Worm (Caenorhabditis elegans): Measurements from ENCODE around the gene ttr-16.

ttr-16 gene

ce11 chrIV:11089527-11089926, 25.6 kb upstream of the ttr-16 start, which contains the start of gene M7.7:
M7.7 (plus strand) TSS chrIV:11089827.
- TF ChIP-seq daf-12 (tag; optimal IDR thresholded peaks at IDR 0.05) (no peak), sea-2 (GFP tag; optimal IDR thresholded peaks at IDR 0.05) (no peak), nhr-23 (tag; optimal IDR thresholded peaks at IDR 0.05) (no peak), mml-1 (tag; optimal IDR thresholded peaks at IDR 0.05) (no peak), egl-5 (tag; optimal IDR thresholded peaks at IDR 0.05) (no peak), zag-1 (tag; optimal IDR thresholded peaks at IDR 0.05) (no peak), elt-3 (tag; optimal IDR thresholded peaks at IDR 0.05) (no peak), aly-2 (tag; optimal IDR thresholded peaks at IDR 0.05) (no peak), tbx-2 (tag; optimal IDR thresholded peaks at IDR 0.05) (no peak), nhr-12 (tag; optimal IDR thresholded peaks at IDR 0.05) (no peak), ztf-11 (tag; optimal IDR thresholded peaks at IDR 0.05) (no peak)

- TF ChIP-seq eor-1 (tag; optimal IDR thresholded peaks at IDR 0.05) (no peak), ceh-9 (tag; optimal IDR thresholded peaks at IDR 0.05) (no peak), tbx-2 (tag; optimal IDR thresholded peaks at IDR 0.05) (no peak), ama-1 (optimal IDR thresholded peaks at IDR 0.05) (no peak), elt-1 (tag; optimal IDR thresholded peaks at IDR 0.05) (no peak), ZK546.5 (tag; optimal IDR thresholded peaks at IDR 0.05) (no peak), mdl-1 (tag; optimal IDR thresholded peaks at IDR 0.05) (no peak), elt-2 (tag; optimal IDR thresholded peaks at IDR 0.05) (no peak), unc-62 (GFP tag; optimal IDR thresholded peaks at IDR 0.05) (no peak), elt-3 (tag; optimal IDR thresholded peaks at IDR 0.05) (no peak), nhr-28 (tag; optimal IDR thresholded peaks at IDR 0.05) (no peak), snpc-4 (tag; optimal IDR thresholded peaks at IDR 0.05) (no peak), pha-4 (tag; optimal IDR thresholded peaks at IDR 0.05) (no peak), egl-27 (tag; optimal IDR thresholded peaks at IDR 0.05) (no peak), lin-39 (tag; optimal IDR thresholded peaks at IDR 0.05) (no peak), ceh-82 (tag; optimal IDR thresholded peaks at IDR 0.05) (no peak), lin-15B (tag; optimal IDR thresholded peaks at IDR 0.05) (no peak), hmg-11 (tag; optimal IDR thresholded peaks at IDR 0.05) (no peak)
These were observed 19.7 kb upstream of the ttr-16 start, which contains the start of gene klc-1 for ce11 chrIV:11083609-11084008. klc-1 (plus strand) TSS chrIV:11083735.

ce11 chrIV:11082789-11083235, 18.9 kb upstream of the ttr-16 start:
- TF ChIP-seq jun-1 (tag; optimal IDR thresholded peaks at IDR 0.05) = peak; percentile 92
- peak; percentile 21 for TF ChIP-seq sea-2 (GFP tag; optimal IDR thresholded peaks at IDR 0.05)
- TF ChIP-seq nhr-67 (tag; optimal IDR thresholded peaks at IDR 0.05) = no peak
- TF ChIP-seq nhr-77 (tag; optimal IDR thresholded peaks at IDR 0.05) = peak; percentile 16
- peak; percentile 74 for TF ChIP-seq R02D3.7 (tag; optimal IDR thresholded peaks at IDR 0.05)
- peak; percentile 90 for TF ChIP-seq unc-62 (GFP tag; optimal IDR thresholded peaks at IDR 0.05)
- no peak for TF ChIP-seq daf-12 (tag; optimal IDR thresholded peaks at IDR 0.05)
- TF ChIP-seq eor-1 (tag; optimal IDR thresholded peaks at IDR 0.05) = no peak
- TF ChIP-seq nhr-237 (tag; optimal IDR thresholded peaks at IDR 0.05) = no peak
- no peak for TF ChIP-seq ztf-11 (tag; optimal IDR thresholded peaks at IDR 0.05)
- no peak for TF ChIP-seq unc-39 (tag; optimal IDR thresholded peaks at IDR 0.05)
- peak; percentile 80 for TF ChIP-seq skn-1 (tag; optimal IDR thresholded peaks at IDR 0.05)
- TF ChIP-seq pqm-1 (tag; optimal IDR thresholded peaks at IDR 0.05) = peak; percentile 41
- TF ChIP-seq lin-39 (tag; optimal IDR thresholded peaks at IDR 0.05) = peak; percentile 91
- peak; percentile 54 for TF ChIP-seq nhr-76 (tag; optimal IDR thresholded peaks at IDR 0.05)
- no peak for TF ChIP-seq aly-2 (tag; optimal IDR thresholded peaks at IDR 0.05)
- TF ChIP-seq ama-1 (optimal IDR thresholded peaks at IDR 0.05) = peak; percentile 89
- TF ChIP-seq hmg-11 (tag; optimal IDR thresholded peaks at IDR 0.05) = peak; percentile 99
- TF ChIP-seq ZK546.5 (tag; optimal IDR thresholded peaks at IDR 0.05) = peak; percentile 16
- TF ChIP-seq lsy-12 (tag; optimal IDR thresholded peaks at IDR 0.05) = peak; percentile 88
- peak; percentile 49 for TF ChIP-seq fkh-10 (GFP tag; optimal IDR thresholded peaks at IDR 0.05)
- peak; percentile 20 for TF ChIP-seq ztf-4 (tag; optimal IDR thresholded peaks at IDR 0.05)
- TF ChIP-seq pha-4 (tag; optimal IDR thresholded peaks at IDR 0.05) = peak; percentile 88
- peak; percentile 55 for TF ChIP-seq snpc-4 (tag; optimal IDR thresholded peaks at IDR 0.05)
- TF ChIP-seq ceh-82 (tag; optimal IDR thresholded peaks at IDR 0.05) = peak; percentile 22
- TF ChIP-seq nhr-28 (tag; optimal IDR thresholded peaks at IDR 0.05) = no peak
- TF ChIP-seq mml-1 (tag; optimal IDR thresholded peaks at IDR 0.05) = no peak
- TF ChIP-seq nhr-43 (tag; optimal IDR thresholded peaks at IDR 0.05; ENCODE audit: poor library complexity, severe bottlenecking) = peak; percentile 86
- TF ChIP-seq nhr-12 (tag; optimal IDR thresholded peaks at IDR 0.05) = no peak
- TF ChIP-seq zag-1 (tag; optimal IDR thresholded peaks at IDR 0.05) = peak; percentile 91
- peak; percentile 91 for TF ChIP-seq egl-27 (tag; optimal IDR thresholded peaks at IDR 0.05)
- peak; percentile 13 for TF ChIP-seq mdl-1 (tag; optimal IDR thresholded peaks at IDR 0.05)
- TF ChIP-seq nhr-23 (tag; optimal IDR thresholded peaks at IDR 0.05) = peak; percentile 92
- TF ChIP-seq fkh-2 (tag; optimal IDR thresholded peaks at IDR 0.05) = peak; percentile 37
- no peak for TF ChIP-seq ceh-9 (tag; optimal IDR thresholded peaks at IDR 0.05)
- TF ChIP-seq egl-5 (tag; optimal IDR thresholded peaks at IDR 0.05) = peak; percentile 96
- TF ChIP-seq nhr-11 (tag; optimal IDR thresholded peaks at IDR 0.05) = peak; percentile 83
- peak; percentile 83 for TF ChIP-seq lin-15B (tag; optimal IDR thresholded peaks at IDR 0.05)
- TF ChIP-seq ceh-16 (tag; optimal IDR thresholded peaks at IDR 0.05) = no peak
- peak; percentile 96 for TF ChIP-seq nhr-25 (tag; optimal IDR thresholded peaks at IDR 0.05)
- TF ChIP-seq nfya-1 (tag; optimal IDR thresholded peaks at IDR 0.05; ENCODE audit: insufficient read depth) = peak; percentile 94
- TF ChIP-seq elt-1 (tag; optimal IDR thresholded peaks at IDR 0.05) = peak; percentile 12
- TF ChIP-seq tbx-2 (tag; optimal IDR thresholded peaks at IDR 0.05) = peak; percentile 86
- TF ChIP-seq elt-3 (tag; optimal IDR thresholded peaks at IDR 0.05) = peak in 1 of 3 experiments; percentile 1
- peak; percentile 80 for TF ChIP-seq elt-2 (tag; optimal IDR thresholded peaks at IDR 0.05)
